Worm (Caenorhabditis elegans) whole organism, young adult: ENCODE measurements around the gene ZK1240.11.

Source experiments
- C06A6.2 ChIP-seq: fragments of 200-800 bp; sonication (Bioruptor generic); conservative IDR thresholded peaks from 2 replicates; pipeline ENCODE4 v1.3.6; 2022; ENCODE audit warnings: missing genetic modification characterization, missing compliant biosample characterization
- C17E4.6 ChIP-seq: fragments of 200-800 bp; sonication (Bioruptor generic); IDR thresholded peaks from 2 replicates; pipeline ENCODE4 v1.3.6; 2022; ENCODE audit warnings: missing genetic modification reagents, missing genetic modification characterization, missing compliant biosample characterization
- F37B4.10 ChIP-seq: fragments of 200-800 bp; sonication (Bioruptor generic); IDR thresholded peaks from 2 replicates; pipeline ENCODE4 v1.3.6; 2022; ENCODE audit warnings: missing genetic modification characterization, missing compliant biosample characterization
- F49E8.2 ChIP-seq: sonication (generic microtip); optimal IDR thresholded peaks from 3 replicates; lab custom pipeline; 2017; ENCODE audit warnings: missing genetic modification characterization, mild to moderate bottlenecking, missing compliant biosample characterization, antibody characterized with exemption, moderate library complexity; ENCODE audit not compliant: insufficient read depth
- K12H6.12 ChIP-seq: fragments of 200-800 bp; sonication (Bioruptor generic); optimal IDR thresholded peaks from 2 replicates; lab custom pipeline; 2018; ENCODE audit warnings: mild to moderate bottlenecking, missing genetic modification characterization, missing compliant biosample characterization
- Y79H2A.3 ChIP-seq: fragments of 200-800 bp; sonication (Bioruptor generic); conservative IDR thresholded peaks from 2 replicates; pipeline ENCODE4 v1.3.6; 2022; ENCODE audit warnings: missing genetic modification reagents, missing genetic modification characterization, missing compliant biosample characterization
- ZK185.1 ChIP-seq: sonication (generic microtip); optimal IDR thresholded peaks from 2 replicates; lab custom pipeline; 2016; ENCODE audit warnings: mild to moderate bottlenecking, missing genetic modification characterization, missing compliant biosample characterization; ENCODE audit not compliant: poor library complexity, severe bottlenecking
- aptf-2 ChIP-seq: fragments of 200-800 bp; sonication (Bioruptor generic); conservative IDR thresholded peaks from 2 replicates; pipeline ENCODE4 v1.3.6; 2022; ENCODE audit warnings: missing genetic modification reagents, missing genetic modification characterization, missing compliant biosample characterization
- aptf-3 ChIP-seq: fragments of 200-800 bp; sonication (Bioruptor generic); IDR thresholded peaks from 2 replicates; pipeline ENCODE4 v1.3.6; 2022; ENCODE audit warnings: missing genetic modification characterization, missing compliant biosample characterization
- ceh-40 ChIP-seq: fragments of 200-800 bp; sonication (Bioruptor generic); IDR thresholded peaks from 2 replicates; pipeline ENCODE4 v1.3.6; 2022; ENCODE audit warnings: missing genetic modification characterization, missing compliant biosample characterization
- ceh-91 ChIP-seq: fragments of 200-800 bp; sonication (Bioruptor generic); IDR thresholded peaks from 2 replicates; pipeline ENCODE4 v1.3.6; 2022; ENCODE audit warnings: missing genetic modification reagents, missing genetic modification characterization, missing compliant biosample characterization
- dpl-1 ChIP-seq: fragments of 150-350 bp; optimal IDR thresholded peaks from 2 replicates; lab custom pipeline; 2014; ENCODE audit warnings: missing biosample characterization, missing genetic modification reagents, missing genetic modification characterization
- efl-1 ChIP-seq: fragments of 150-350 bp; optimal IDR thresholded peaks from 2 replicates; lab custom pipeline; 2014; ENCODE audit warnings: missing biosample characterization, missing genetic modification reagents, missing genetic modification characterization
- egl-18 ChIP-seq: fragments of 200-800 bp; sonication (Bioruptor generic); IDR thresholded peaks from 2 replicates; pipeline ENCODE4 v1.3.6; 2022; ENCODE audit warnings: missing genetic modification reagents, missing genetic modification characterization, missing compliant biosample characterization
- hlh-12 ChIP-seq: sonication (generic microtip); optimal IDR thresholded peaks from 2 replicates; lab custom pipeline; 2016; ENCODE audit warnings: missing genetic modification characterization, missing compliant biosample characterization
- hlh-26 ChIP-seq: fragments of 200-800 bp; sonication (Bioruptor generic); conservative IDR thresholded peaks from 2 replicates; pipeline ENCODE4 v1.3.6; 2022; ENCODE audit warnings: missing genetic modification reagents, missing genetic modification characterization, missing compliant biosample characterization
- hsf-1 ChIP-seq: fragments of 200-800 bp; sonication (Bioruptor generic); IDR thresholded peaks from 2 replicates; pipeline ENCODE4 v1.3.6; 2022; ENCODE audit warnings: missing genetic modification reagents, missing genetic modification characterization, missing compliant biosample characterization
- madf-3 ChIP-seq: fragments of 200-800 bp; sonication (Bioruptor generic); IDR thresholded peaks from 2 replicates; pipeline ENCODE4 v1.3.6; 2022; ENCODE audit warnings: missing genetic modification reagents, missing genetic modification characterization, missing compliant biosample characterization
- madf-8 ChIP-seq: fragments of 200-800 bp; sonication (Bioruptor generic); conservative IDR thresholded peaks from 2 replicates; pipeline ENCODE4 v1.3.6; 2022; ENCODE audit warnings: missing genetic modification reagents, missing genetic modification characterization, missing compliant biosample characterization
- mxl-1 ChIP-seq: sonication (generic microtip); optimal IDR thresholded peaks from 2 replicates; lab custom pipeline; 2016; ENCODE audit warnings: missing genetic modification characterization, missing compliant biosample characterization
- nfyb-1 ChIP-seq: fragments of 200-800 bp; sonication (Bioruptor generic); IDR thresholded peaks from 2 replicates; pipeline ENCODE4 v1.3.6; 2022; ENCODE audit warnings: missing genetic modification reagents, missing genetic modification characterization, missing compliant biosample characterization
- nhr-27 ChIP-seq: fragments of 200-800 bp; sonication (Bioruptor generic); optimal IDR thresholded peaks from 2 replicates; lab custom pipeline; 2018; ENCODE audit warnings: mild to moderate bottlenecking, missing genetic modification characterization, moderate library complexity, missing compliant biosample characterization
- rcor-1 ChIP-seq: fragments of 200-800 bp; sonication (Bioruptor generic); IDR thresholded peaks from 2 replicates; pipeline ENCODE4 v1.3.6; 2022; ENCODE audit warnings: missing genetic modification reagents, missing genetic modification characterization, missing compliant biosample characterization
- sdz-38 ChIP-seq: sonication (generic microtip); optimal IDR thresholded peaks from 2 replicates; lab custom pipeline; 2016; ENCODE audit warnings: missing genotype, missing genetic modification characterization, missing compliant biosample characterization
- snpc-3.4 ChIP-seq: sonication (generic microtip); optimal IDR thresholded peaks from 2 replicates; lab custom pipeline; 2017; ENCODE audit warnings: missing genetic modification characterization, mild to moderate bottlenecking, missing compliant biosample characterization, antibody characterized with exemption, moderate library complexity, missing genotype, missing genetic modification reagents
- snpc-4 ChIP-seq, 5 experiments: fragments of 150-350 bp in 1 of 5; sonication (generic microtip) in 4 of 5; optimal IDR thresholded peaks; 2 replicates each; lab custom pipeline; 2014 to 2018; ENCODE audit warnings: missing genetic modification characterization in 5 of 5, missing biosample characterization in 3 of 5, antibody characterized with exemption in 2 of 5, mild to moderate bottlenecking in 2 of 5, missing compliant biosample characterization in 2 of 5, missing genotype in 2 of 5, moderate library complexity in 2 of 5, missing genetic modification reagents in 1 of 5
- somi-1 ChIP-seq: fragments of 200-800 bp; sonication (Bioruptor generic); optimal IDR thresholded peaks from 2 replicates; lab custom pipeline; 2018; ENCODE audit warnings: mild to moderate bottlenecking, missing genetic modification characterization, missing compliant biosample characterization
- tbp1 ChIP-seq: fragments of 200-800 bp; sonication (Bioruptor generic); optimal IDR thresholded peaks from 2 replicates; lab custom pipeline; 2018; ENCODE audit warnings: mild to moderate bottlenecking, missing genetic modification characterization, missing compliant biosample characterization
- unc-130 ChIP-seq: sonication (generic microtip); optimal IDR thresholded peaks from 2 replicates; lab custom pipeline; 2016; ENCODE audit warnings: missing genetic modification reagents, missing genetic modification characterization, missing compliant biosample characterization
- ztf-26 ChIP-seq: sonication (generic microtip); optimal IDR thresholded peaks from 2 replicates; lab custom pipeline; 2017; ENCODE audit warnings: missing genetic modification characterization, missing compliant biosample characterization
- ztf-28 ChIP-seq: fragments of 200-800 bp; sonication (Bioruptor generic); IDR thresholded peaks from 2 replicates; pipeline ENCODE4 v1.3.6; 2022; ENCODE audit warnings: missing genetic modification reagents, missing genetic modification characterization, missing compliant biosample characterization

The ZK1240.11 gene

DNA sequence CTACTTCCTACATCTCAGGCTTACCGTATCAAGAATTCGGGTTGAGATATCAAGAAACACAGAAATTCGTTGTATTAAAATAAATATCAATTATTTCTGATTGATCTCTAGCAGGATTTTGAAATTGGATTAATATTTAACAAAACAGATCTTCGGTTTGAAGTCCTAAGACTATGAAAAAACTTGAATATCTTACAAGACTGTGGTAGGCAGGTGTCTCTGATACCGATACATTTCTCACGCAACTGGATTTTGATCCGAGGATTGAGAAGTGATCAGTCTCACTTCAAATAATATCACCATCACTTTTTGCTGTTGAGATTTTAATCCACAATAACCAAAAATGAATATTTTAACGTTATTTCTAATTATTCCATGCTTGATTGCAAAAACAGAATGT is 21.6 kb downstream of the ZK1240.11 start, which contains the start of gene F43C11.4:
Gene F43C11.4, plus strand, starts transcription at position 301 of the 400 bp plus-strand sequence.
- TF ChIP-seq ztf-26 (no peak), madf-8 (GFP tag; lab: Robert Waterston, UW) (no peak), ceh-91 (GFP tag; lab: Robert Waterston, UW) (no peak), mxl-1 (tag; lab: Kevin White, UChicago) (no peak)
- TF ChIP-seq, all 124 proteins: peak for 0

DNA sequence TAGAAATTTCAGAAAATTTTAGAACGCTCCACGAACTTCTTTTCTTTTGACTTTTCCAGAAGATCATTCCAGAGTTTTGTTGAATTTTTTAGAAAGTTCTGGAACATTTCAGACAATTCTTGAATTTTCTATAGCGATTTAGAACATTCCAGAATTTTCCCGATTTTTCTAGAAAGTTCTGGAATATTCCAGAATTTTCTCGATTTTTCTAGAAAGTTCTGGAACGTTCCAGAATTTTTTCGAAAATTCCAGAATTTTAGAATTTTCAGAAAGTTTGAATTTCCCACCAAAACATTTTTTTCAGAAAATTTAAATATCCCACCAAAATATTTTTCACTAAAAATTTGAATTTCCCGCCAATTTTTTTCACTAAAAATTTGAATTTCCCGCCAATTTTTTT is 22.9 kb downstream of the ZK1240.11 start:
- TF ChIP-seq hsf-1, result peak; percentile 93

DNA sequence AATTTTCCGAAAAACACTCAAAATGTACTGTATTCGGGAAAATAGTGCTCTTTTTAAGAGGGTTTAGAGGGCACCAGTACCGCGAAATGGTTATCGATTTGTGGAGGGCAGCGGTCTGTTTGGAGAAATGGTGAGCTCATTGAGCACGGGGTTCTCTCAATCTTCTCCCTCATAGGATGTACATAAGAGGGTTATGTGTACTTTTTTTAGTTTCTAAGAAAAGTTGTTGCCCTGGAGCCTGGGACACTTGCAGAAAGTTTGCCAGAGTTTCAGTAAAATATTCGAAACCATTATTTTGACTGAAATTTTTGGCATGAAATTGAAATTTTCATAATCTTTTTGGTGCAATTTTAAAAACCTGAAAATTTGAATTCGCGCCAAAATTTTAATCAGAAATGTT is 27.5 kb downstream of the ZK1240.11 start, which contains the start of gene F43C11.10:
Gene F43C11.10, minus strand, starts transcription at position 101 of the 400 bp plus-strand sequence.
- no peak for TF ChIP-seq sdz-38
- no peak for TF ChIP-seq ceh-91 (GFP tag; lab: Robert Waterston, UW)
- TF ChIP-seq, all 124 proteins: peak for 0

DNA sequence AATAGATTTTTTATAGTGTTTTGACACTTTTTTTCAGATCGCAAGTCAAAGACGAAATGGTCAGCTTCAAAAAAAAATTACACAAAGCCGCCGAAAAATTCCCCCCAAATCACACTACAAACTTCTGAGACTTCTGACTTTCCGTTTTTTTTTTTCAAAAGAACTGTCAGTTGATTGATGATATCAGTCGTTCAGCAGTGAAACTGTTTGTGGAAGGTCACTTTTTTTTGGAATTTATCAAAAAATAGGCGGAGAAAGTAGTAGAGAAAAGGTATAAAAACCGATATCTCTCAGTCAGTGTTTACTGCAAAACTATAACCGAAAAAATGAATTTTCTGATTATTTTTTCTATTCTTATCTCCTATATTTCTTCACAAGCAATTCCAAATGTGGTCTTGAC is 28.0 kb downstream of the ZK1240.11 start, which contains the start of gene F43C11.3:
Gene F43C11.3, plus strand, starts transcription at position 301 of the 400 bp plus-strand sequence.
- TF ChIP-seq egl-18, result no peak
- TF ChIP-seq madf-3, result no peak
- no peak for TF ChIP-seq unc-130 (GFP tag; lab: Kevin White, UChicago)
- no peak for TF ChIP-seq ceh-40 (GFP tag; lab: Robert Waterston, UW)
- no peak for TF ChIP-seq aptf-3 (GFP tag; lab: Robert Waterston, UW)
- TF ChIP-seq C17E4.6 (GFP tag; lab: Robert Waterston, UW), result no peak
- no peak for TF ChIP-seq K12H6.12 (tag; lab: Kevin White, UChicago)
- TF ChIP-seq aptf-2 (GFP tag; lab: Robert Waterston, UW), result no peak
- TF ChIP-seq snpc-4 (GFP tag; optimal IDR thresholded peaks at IDR 0.05; lab: Kevin White, UChicago), result no peak
- TF ChIP-seq snpc-4 (tag; optimal IDR thresholded peaks at IDR 0.05; lab: Kevin White, UChicago), result no peak

DNA sequence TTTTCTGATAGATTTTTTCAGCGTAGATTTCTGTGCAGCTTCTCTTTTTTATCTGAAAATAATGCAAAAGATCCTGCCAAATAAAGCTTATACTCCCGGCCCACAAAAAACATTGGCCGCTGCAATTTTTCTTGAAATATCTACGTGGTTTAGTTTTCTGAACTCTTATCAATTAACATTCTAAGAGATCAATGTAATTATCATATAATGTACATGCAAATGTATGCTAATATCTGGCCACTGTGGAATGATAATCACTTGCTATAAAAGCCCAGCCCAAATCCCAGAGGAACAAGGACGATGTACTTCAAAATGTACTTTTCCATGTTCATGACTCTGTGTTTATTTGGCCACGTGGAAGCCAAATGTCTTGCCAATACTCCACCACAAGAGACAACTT is 29.4 kb downstream of the ZK1240.11 start, which contains the start of gene F43C11.2:
Gene F43C11.2, plus strand, starts transcription at position 301 of the 400 bp plus-strand sequence.
- no peak for TF ChIP-seq Y79H2A.3
- TF ChIP-seq hlh-26 (GFP tag; lab: Robert Waterston, UW), result no peak
- TF ChIP-seq madf-3, result no peak
- TF ChIP-seq hlh-12 (tag; lab: Kevin White, UChicago), result no peak
- no peak for TF ChIP-seq nhr-27
- TF ChIP-seq rcor-1 (GFP tag; lab: Robert Waterston, UW), result no peak
- TF ChIP-seq tbp1 (GFP tag; lab: Kevin White, UChicago), result no peak
- TF ChIP-seq dpl-1, result no peak
- TF ChIP-seq nfyb-1 (GFP tag; lab: Robert Waterston, UW), result no peak
- no peak for TF ChIP-seq somi-1 (GFP tag; lab: Kevin White, UChicago)
- no peak for TF ChIP-seq snpc-3.4 (tag; lab: Kevin White, UChicago)
- no peak for TF ChIP-seq F49E8.2 (tag; lab: Kevin White, UChicago)
- TF ChIP-seq F37B4.10 (GFP tag; lab: Robert Waterston, UW), result no peak
- no peak for TF ChIP-seq ZK185.1 (tag; lab: Kevin White, UChicago)
- no peak for TF ChIP-seq ztf-28
- no peak for TF ChIP-seq efl-1 (GFP tag; lab: Kevin White, UChicago)
- TF ChIP-seq C06A6.2 (GFP tag; lab: Robert Waterston, UW), result no peak
- TF ChIP-seq, all 124 proteins: peak for 0
